Fruit fly (Drosophila melanogaster): ENCODE results near the gene PIG-P.

The PIG-P gene

dm6 chr3R:26017771-26018731, 40.0 kb downstream of the PIG-P start (continued):
- TF ChIP-seq CG15479 (GFP tag; optimal IDR thresholded peaks at IDR 0.05) = peak; percentile 62
- peak; percentile 86 for TF ChIP-seq sqz (GFP tag; optimal IDR thresholded peaks at IDR 0.05)
- peak; percentile 4 for TF ChIP-seq CG31388 (GFP tag; optimal IDR thresholded peaks at IDR 0.05)
- TF ChIP-seq ken (GFP tag; IDR thresholded peaks at IDR 0.05) = 0 out of 3 replicates have a peak, but pooled peaks have one; percentile 29
- peak; percentile 48 for TF ChIP-seq CrebB (tag; optimal IDR thresholded peaks at IDR 0.05)
- TF ChIP-seq CG3995 (GFP tag; optimal IDR thresholded peaks at IDR 0.05) = no peak
- peak; percentile 76 for TF ChIP-seq CG15011 (GFP tag; optimal IDR thresholded peaks at IDR 0.05)
- peak; percentile 3 for TF ChIP-seq da (GFP tag; optimal IDR thresholded peaks at IDR 0.05)
- peak; percentile 82 for TF ChIP-seq ac (GFP tag; optimal IDR thresholded peaks at IDR 0.05)
- TF ChIP-seq h (optimal IDR thresholded peaks at IDR 0.05) = peak; percentile 38
- TF ChIP-seq Oli (tag; optimal IDR thresholded peaks at IDR 0.05) = peak; percentile 88
- TF ChIP-seq en (GFP tag; optimal IDR thresholded peaks at IDR 0.05) = no peak
- TF ChIP-seq CG17186 (GFP tag; optimal IDR thresholded peaks at IDR 0.05) = peak; percentile 17
- peak; percentile 91 for TF ChIP-seq Spps (tag; optimal IDR thresholded peaks at IDR 0.05)
- peak; percentile 61 for TF ChIP-seq CG32772 (GFP tag; IDR thresholded peaks at IDR 0.05)
- TF ChIP-seq CG10147 (GFP tag; optimal IDR thresholded peaks at IDR 0.05) = peak; percentile 30
- peak; percentile 65 for TF ChIP-seq Ets65A (GFP tag)
- TF ChIP-seq CG2202 (tag; optimal IDR thresholded peaks at IDR 0.05) = peak; percentile 86
- TF ChIP-seq Sry-β (GFP tag; optimal IDR thresholded peaks at IDR 0.05) = no peak
- TF ChIP-seq lola (GFP tag; optimal IDR thresholded peaks at IDR 0.05) = peak in 1 of 3 experiments; percentile 99
- no peak for TF ChIP-seq Doc2 (GFP tag; IDR thresholded peaks at IDR 0.05)
- TF ChIP-seq ro (GFP tag; IDR thresholded peaks at IDR 0.05) = peak; percentile 39; the same call in 1 of the 2 replicates
- no peak for TF ChIP-seq tx (GFP tag; optimal IDR thresholded peaks at IDR 0.05)
- peak; percentile 6; the same call in 1 of the 2 replicates for TF ChIP-seq CG11247 (GFP tag; IDR thresholded peaks at IDR 0.05)
- TF ChIP-seq Drgx (GFP tag; IDR thresholded peaks at IDR 0.05) = peak; percentile 28; the same call in 1 of the 2 replicates
- peak; percentile 35 for TF ChIP-seq CG10654 (GFP tag; optimal IDR thresholded peaks at IDR 0.05)
- TF ChIP-seq CG17328 (GFP tag; IDR thresholded peaks at IDR 0.05) = peak; percentile 82
- TF ChIP-seq CG4282 (GFP tag; optimal IDR thresholded peaks at IDR 0.05) = peak; percentile 66
- TF ChIP-seq Side (GFP tag; optimal IDR thresholded peaks at IDR 0.05) = no peak
- TF ChIP-seq CG6813 (GFP tag; optimal IDR thresholded peaks at IDR 0.05) = peak; percentile 78
- TF ChIP-seq pita (GFP tag; optimal IDR thresholded peaks at IDR 0.05) = no peak
- no peak for TF ChIP-seq CG1832 (GFP tag; optimal IDR thresholded peaks at IDR 0.05)
- no peak for TF ChIP-seq pum (GFP tag; optimal IDR thresholded peaks at IDR 0.05)
- peak; percentile 91 for TF ChIP-seq gcm (GFP tag; optimal IDR thresholded peaks at IDR 0.05)
- peak; percentile 43 for TF ChIP-seq run (tag; optimal IDR thresholded peaks at IDR 0.05)
- no peak for TF ChIP-seq Hmx (GFP tag; optimal IDR thresholded peaks at IDR 0.05)
- peak; percentile 99 for TF ChIP-seq dmrt11E (tag; optimal IDR thresholded peaks at IDR 0.05)
- TF ChIP-seq knrl (GFP tag; IDR thresholded peaks at IDR 0.05; ENCODE audit: partially characterized antibody) = no peak
- peak; percentile 76 for TF ChIP-seq Chrac-16 (GFP tag; optimal IDR thresholded peaks at IDR 0.05)
- TF ChIP-seq CG18476 (GFP tag; optimal IDR thresholded peaks at IDR 0.05) = peak; percentile 88
- TF ChIP-seq abd-A (tag; optimal IDR thresholded peaks at IDR 0.05) = no peak
- TF ChIP-seq corto (GFP tag; optimal IDR thresholded peaks at IDR 0.05) = peak; percentile 66
- peak in 1 of 2 experiments; percentile 63 for TF ChIP-seq dpn (GFP tag; optimal IDR thresholded peaks at IDR 0.05)
- TF ChIP-seq CG13296 (GFP tag; optimal IDR thresholded peaks at IDR 0.05) = peak; percentile 32
- TF ChIP-seq vvl (GFP tag; IDR thresholded peaks at IDR 0.05) = 0 out of 2 replicates have a peak, but pooled peaks have one; percentile 78
- TF ChIP-seq CG14710 (tag; optimal IDR thresholded peaks at IDR 0.05) = peak; percentile 96
- TF ChIP-seq Hr39 (optimal IDR thresholded peaks at IDR 0.05) = no peak
- TF ChIP-seq Lim3 (GFP tag; IDR thresholded peaks at IDR 0.05) = no peak
- peak; percentile 83 for TF ChIP-seq Usf (GFP tag; optimal IDR thresholded peaks at IDR 0.05)

Measured in whole organism, embryonic.